Worm (Caenorhabditis elegans) whole organism, late embryonic: ENCODE measurements around the gene T10F2.2.
A peak's percentile ranks its signal among the peaks of the same experiment; 100 is the strongest.

ENCODE experiments used
- C08G9.2 ChIP-seq: sonication (generic microtip); optimal IDR thresholded peaks from 2 replicates; lab custom pipeline; 2016; ENCODE audit warnings: mild to moderate bottlenecking, missing genetic modification characterization, moderate library complexity, missing compliant biosample characterization
- C38D4.7 ChIP-seq: fragments of 200-800 bp; sonication (Bioruptor generic); optimal IDR thresholded peaks from 2 replicates; lab custom pipeline; 2018; ENCODE audit warnings: mild to moderate bottlenecking, missing genetic modification characterization, moderate library complexity, missing compliant biosample characterization
- K02D7.2 ChIP-seq: sonication (generic microtip); optimal IDR thresholded peaks from 2 replicates; lab custom pipeline; 2017; ENCODE audit warnings: mild to moderate bottlenecking, missing genetic modification characterization, missing compliant biosample characterization
- ahr-1 ChIP-seq: sonication (generic microtip); optimal IDR thresholded peaks from 2 replicates; lab custom pipeline; 2016; ENCODE audit warnings: missing genetic modification characterization, missing compliant biosample characterization
- ceh-14 ChIP-seq: sonication (generic microtip); optimal IDR thresholded peaks from 2 replicates; lab custom pipeline; 2016; ENCODE audit warnings: missing genotype, missing genetic modification characterization, missing compliant biosample characterization
- ceh-18 ChIP-seq: sonication (generic microtip); optimal IDR thresholded peaks from 2 replicates; lab custom pipeline; 2016; ENCODE audit warnings: missing genetic modification characterization, missing compliant biosample characterization
- ceh-19 ChIP-seq: fragments of 200-800 bp; sonication (Bioruptor generic); optimal IDR thresholded peaks from 2 replicates; lab custom pipeline; 2018; ENCODE audit warnings: mild to moderate bottlenecking, missing genetic modification characterization, missing compliant biosample characterization
- ceh-2 ChIP-seq: sonication (generic microtip); optimal IDR thresholded peaks from 2 replicates; lab custom pipeline; 2016; ENCODE audit warnings: missing genotype, missing genetic modification characterization, missing compliant biosample characterization
- ceh-24 ChIP-seq: sonication (generic microtip); optimal IDR thresholded peaks from 2 replicates; lab custom pipeline; 2016; ENCODE audit warnings: mild to moderate bottlenecking, missing genetic modification characterization, missing compliant biosample characterization
- ceh-34 ChIP-seq: sonication (generic microtip); optimal IDR thresholded peaks from 2 replicates; lab custom pipeline; 2016; ENCODE audit warnings: mild to moderate bottlenecking, missing genetic modification characterization, missing compliant biosample characterization
- ceh-45 ChIP-seq: fragments of 200-800 bp; sonication (Bioruptor generic); IDR thresholded peaks from 2 replicates; pipeline ENCODE4 v1.3.6; 2022; ENCODE audit warnings: missing genetic modification reagents, missing genetic modification characterization, missing compliant biosample characterization
- ceh-9 ChIP-seq: sonication (generic microtip); optimal IDR thresholded peaks from 2 replicates; lab custom pipeline; 2016; ENCODE audit warnings: mild to moderate bottlenecking, missing genetic modification characterization, inconsistent platforms, missing compliant biosample characterization
- dve-1 ChIP-seq: sonication (generic microtip); optimal IDR thresholded peaks from 2 replicates; lab custom pipeline; 2017; ENCODE audit warnings: antibody characterized with exemption, mild to moderate bottlenecking, missing genetic modification characterization, missing compliant biosample characterization
- elt-4 ChIP-seq: sonication (generic microtip); optimal IDR thresholded peaks from 2 replicates; lab custom pipeline; 2016; ENCODE audit warnings: missing genetic modification characterization, missing compliant biosample characterization
- ets-4 ChIP-seq: sonication (generic microtip); optimal IDR thresholded peaks from 2 replicates; lab custom pipeline; 2016; ENCODE audit warnings: missing genetic modification characterization, missing compliant biosample characterization
- fax-1 ChIP-seq: sonication (generic microtip); optimal IDR thresholded peaks from 2 replicates; lab custom pipeline; 2016; ENCODE audit warnings: missing genotype, missing genetic modification characterization, missing compliant biosample characterization
- fkh-10 ChIP-seq: fragments of 150-350 bp; optimal IDR thresholded peaks from 2 replicates; lab custom pipeline; 2014; ENCODE audit warnings: missing biosample characterization, missing genetic modification reagents, missing genetic modification characterization
- fkh-6 ChIP-seq: sonication (generic microtip); optimal IDR thresholded peaks from 2 replicates; lab custom pipeline; 2016; ENCODE audit warnings: missing genetic modification characterization, missing compliant biosample characterization
- gmeb-2 ChIP-seq: sonication (generic microtip); optimal IDR thresholded peaks from 2 replicates; lab custom pipeline; 2016; ENCODE audit warnings: missing genetic modification characterization, inconsistent platforms, missing compliant biosample characterization
- hlh-8 ChIP-seq: sonication (generic microtip); optimal IDR thresholded peaks from 2 replicates; lab custom pipeline; 2016; ENCODE audit warnings: missing genotype, missing genetic modification characterization, missing compliant biosample characterization
- lim-6 ChIP-seq: sonication (generic microtip); optimal IDR thresholded peaks from 2 replicates; lab custom pipeline; 2016; ENCODE audit warnings: missing genetic modification characterization, missing compliant biosample characterization
- lin-11 ChIP-seq: fragments of 200-800 bp; sonication (Bioruptor generic); optimal IDR thresholded peaks from 2 replicates; lab custom pipeline; 2018; ENCODE audit warnings: mild to moderate bottlenecking, missing genetic modification characterization, missing compliant biosample characterization
- madf-2 ChIP-seq: sonication (generic microtip); optimal IDR thresholded peaks from 2 replicates; lab custom pipeline; 2017; ENCODE audit warnings: missing genetic modification characterization, missing compliant biosample characterization
- mec-3 ChIP-seq: sonication (generic microtip); optimal IDR thresholded peaks from 2 replicates; lab custom pipeline; 2016; ENCODE audit warnings: borderline replicate concordance, missing genetic modification characterization, missing compliant biosample characterization
- nfya-1 ChIP-seq: sonication (generic microtip); optimal IDR thresholded peaks from 2 replicates; lab custom pipeline; 2017; ENCODE audit warnings: missing genetic modification characterization, mild to moderate bottlenecking, missing compliant biosample characterization, antibody characterized with exemption, moderate library complexity
- nhr-11 ChIP-seq: fragments of 150-350 bp; optimal IDR thresholded peaks from 2 replicates; lab custom pipeline; 2014; ENCODE audit warnings: missing biosample characterization, missing genetic modification characterization
- nhr-232 ChIP-seq: sonication (generic microtip); optimal IDR thresholded peaks from 2 replicates; lab custom pipeline; 2016; ENCODE audit warnings: missing genetic modification characterization, missing compliant biosample characterization
- npax-4 ChIP-seq: sonication (generic microtip); optimal IDR thresholded peaks from 2 replicates; lab custom pipeline; 2016; ENCODE audit warnings: missing genetic modification characterization, missing compliant biosample characterization
- pat-9 ChIP-seq: fragments of 200-800 bp; sonication (Bioruptor generic); optimal IDR thresholded peaks from 2 replicates; lab custom pipeline; 2018; ENCODE audit warnings: mild to moderate bottlenecking, missing genetic modification characterization, moderate library complexity, missing compliant biosample characterization
- pha-4 ChIP-seq: fragments of 150-350 bp; optimal IDR thresholded peaks from 2 replicates; lab custom pipeline; 2018; ENCODE audit warnings: missing biosample characterization, missing genetic modification reagents, missing genetic modification characterization
- pqm-1 ChIP-seq: sonication (generic microtip); optimal IDR thresholded peaks from 2 replicates; lab custom pipeline; 2016; ENCODE audit warnings: missing genetic modification characterization, missing compliant biosample characterization
- pros-1 ChIP-seq: fragments of 150-350 bp; optimal IDR thresholded peaks from 2 replicates; lab custom pipeline; 2014; ENCODE audit warnings: missing biosample characterization, missing genetic modification reagents, missing genetic modification characterization
- ref-2 ChIP-seq: sonication (generic microtip); optimal IDR thresholded peaks from 2 replicates; lab custom pipeline; 2016; ENCODE audit warnings: missing genetic modification characterization, missing compliant biosample characterization
- rnt-1 ChIP-seq: sonication (generic microtip); optimal IDR thresholded peaks from 2 replicates; lab custom pipeline; 2016; ENCODE audit warnings: missing genetic modification characterization, missing compliant biosample characterization
- sox-4 ChIP-seq: sonication (generic microtip); optimal IDR thresholded peaks from 2 replicates; lab custom pipeline; 2017; ENCODE audit warnings: mild to moderate bottlenecking, missing genetic modification characterization, inconsistent platforms, missing compliant biosample characterization
- syd-9 ChIP-seq: sonication (generic microtip); optimal IDR thresholded peaks from 2 replicates; lab custom pipeline; 2016; ENCODE audit warnings: mild to moderate bottlenecking, missing genetic modification characterization, moderate library complexity, missing compliant biosample characterization
- tbx-2 ChIP-seq: sonication (generic microtip); optimal IDR thresholded peaks from 2 replicates; lab custom pipeline; 2016; ENCODE audit warnings: missing genetic modification characterization, missing compliant biosample characterization
- tbx-7 ChIP-seq: sonication (generic microtip); optimal IDR thresholded peaks from 2 replicates; lab custom pipeline; 2016; ENCODE audit warnings: missing genotype, missing genetic modification characterization, missing compliant biosample characterization
- unc-3 ChIP-seq, 2 experiments: fragments of 200-800 bp in 1 of 2; sonication (Bioruptor generic) in 1 of 2; sonication (generic microtip) in 1 of 2; conservative IDR thresholded peaks in 1 of 2; optimal IDR thresholded peaks in 1 of 2; 2 replicates each; pipeline versions ENCODE4 v1.3.6 to Lab custom; 2016 to 2022; ENCODE audit warnings: missing compliant biosample characterization in 2 of 2, missing genetic modification characterization in 2 of 2, missing genetic modification reagents in 1 of 2
- unc-42 ChIP-seq: sonication (generic microtip); optimal IDR thresholded peaks from 2 replicates; lab custom pipeline; 2016; ENCODE audit warnings: missing genotype, missing genetic modification characterization, missing compliant biosample characterization
- unc-55 ChIP-seq: sonication (generic microtip); optimal IDR thresholded peaks from 2 replicates; lab custom pipeline; 2017; ENCODE audit warnings: missing biosample characterization, missing genetic modification reagents, missing genetic modification characterization
- ztf-16 ChIP-seq: sonication (generic microtip); optimal IDR thresholded peaks from 2 replicates; lab custom pipeline; 2017; ENCODE audit warnings: missing genetic modification characterization, missing compliant biosample characterization

The T10F2.2 gene

ce11 chrIII:5172470-5172869, 7.4 kb upstream of the T10F2.2 start, which contains the start of gene K10D2.5 (continued):
- peak; percentile 99 for TF ChIP-seq rnt-1 (tag; lab: Kevin White, UChicago)
- TF ChIP-seq pqm-1: peak; percentile 94
- TF ChIP-seq fax-1 (tag; lab: Kevin White, UChicago): peak; percentile 93
- no peak for TF ChIP-seq nhr-11 (tag; lab: Kevin White, UChicago)
- TF ChIP-seq unc-3 (GFP tag; conservative IDR thresholded peaks at IDR 0.05; lab: Robert Waterston, UW): peak; percentile 79
- peak; percentile 45 for TF ChIP-seq unc-3 (tag; optimal IDR thresholded peaks at IDR 0.05; lab: Kevin White, UChicago)
- peak; percentile 91 for TF ChIP-seq elt-4 (tag; lab: Kevin White, UChicago)
- TF ChIP-seq ztf-16 (tag; lab: Kevin White, UChicago): peak; percentile 92
- TF ChIP-seq tbx-2 (tag; lab: Kevin White, UChicago): peak; percentile 99
- TF ChIP-seq ceh-9 (tag; lab: Kevin White, UChicago): no peak
- peak; percentile 99 for TF ChIP-seq ref-2 (tag; lab: Kevin White, UChicago)
- TF ChIP-seq nhr-232 (tag; lab: Kevin White, UChicago): peak; percentile 25
- no peak for TF ChIP-seq fkh-10 (GFP tag; lab: Kevin White, UChicago)
- peak; percentile 96 for TF ChIP-seq lim-6 (tag; lab: Kevin White, UChicago)
- TF ChIP-seq dve-1 (tag; lab: Kevin White, UChicago): peak; percentile 69
- peak; percentile 99 for TF ChIP-seq tbx-7 (tag; lab: Kevin White, UChicago)
- TF ChIP-seq lin-11 (tag; lab: Kevin White, UChicago): no peak
- peak; percentile 55 for TF ChIP-seq gmeb-2
- TF ChIP-seq ceh-45 (GFP tag; lab: Robert Waterston, UW): 0 out of 2 replicates have a peak, but pooled peaks have one; percentile 16
- peak; percentile 94 for TF ChIP-seq ceh-34 (tag; lab: Kevin White, UChicago)
- peak; percentile 41 for TF ChIP-seq ceh-19 (GFP tag; lab: Kevin White, UChicago)
- peak; percentile 95 for TF ChIP-seq hlh-8 (tag; lab: Kevin White, UChicago)
- peak; percentile 82 for TF ChIP-seq syd-9 (tag; lab: Kevin White, UChicago)
- TF ChIP-seq madf-2 (tag; lab: Kevin White, UChicago): peak; percentile 80
- peak; percentile 15 for TF ChIP-seq pat-9
- TF ChIP-seq npax-4: no peak
- TF ChIP-seq sox-4: no peak
- TF ChIP-seq ceh-14 (tag; lab: Kevin White, UChicago): peak; percentile 95
- no peak for TF ChIP-seq unc-55 (GFP tag; lab: Kevin White, UChicago)

ce11 chrIII:5171945-5172344, 6.8 kb upstream of the T10F2.2 start, which contains the start of gene prp-19:
prp-19 (minus strand) TSS chrIII:5172045.
- TF ChIP-seq ets-4 (tag; lab: Kevin White, UChicago): no peak
- no peak for TF ChIP-seq C08G9.2 (tag; lab: Kevin White, UChicago)
- no peak for TF ChIP-seq nfya-1 (tag; lab: Kevin White, UChicago)
- no peak for TF ChIP-seq ref-2 (tag; lab: Kevin White, UChicago)
- TF ChIP-seq ceh-2 (tag; lab: Kevin White, UChicago): no peak

- TF ChIP-seq unc-3 (GFP tag; conservative IDR thresholded peaks at IDR 0.05; lab: Robert Waterston, UW) (no peak), unc-3 (tag; optimal IDR thresholded peaks at IDR 0.05; lab: Kevin White, UChicago) (no peak), pros-1 (no peak), mec-3 (no peak), rnt-1 (tag; lab: Kevin White, UChicago) (no peak), ceh-18 (tag; lab: Kevin White, UChicago) (no peak), pha-4 (tag; lab: Kevin White, UChicago) (no peak), ceh-45 (GFP tag; lab: Robert Waterston, UW) (no peak), gmeb-2 (no peak), ceh-24 (tag; lab: Kevin White, UChicago) (no peak), C38D4.7 (GFP tag; lab: Kevin White, UChicago) (no peak), fkh-6 (no peak), pqm-1 (no peak), K02D7.2 (tag; lab: Kevin White, UChicago) (no peak), ahr-1 (no peak), unc-42 (tag; lab: Kevin White, UChicago) (no peak), tbx-2 (tag; lab: Kevin White, UChicago) (no peak)
Measured at ce11 chrIII:5169699-5170098, 4.6 kb upstream of the T10F2.2 start, which contains the start of gene ulp-1. ulp-1 (minus strand) TSS chrIII:5169799.
